Worm (Caenorhabditis elegans) whole organism, early embryonic: Measurements from ENCODE around the gene spc-2.

Experiments
- B0310.2 ChIP-seq: sonication (generic microtip); optimal IDR thresholded peaks from 2 replicates; lab custom pipeline; 2016; ENCODE audit warnings: mild to moderate bottlenecking, missing genetic modification characterization, missing compliant biosample characterization
- F13C5.2 ChIP-seq: sonication (generic microtip); optimal IDR thresholded peaks from 2 replicates; lab custom pipeline; 2017; ENCODE audit warnings: mild to moderate bottlenecking, missing genetic modification characterization, inconsistent platforms, missing compliant biosample characterization
- aly-1 ChIP-seq: sonication (generic microtip); optimal IDR thresholded peaks from 2 replicates; lab custom pipeline; 2016; ENCODE audit warnings: missing genetic modification characterization, missing compliant biosample characterization
- ama-1 ChIP-seq: fragments of 150-350 bp; optimal IDR thresholded peaks from 2 replicates; lab custom pipeline; 2014
- ceh-13 ChIP-seq: fragments of 200-800 bp; sonication (Bioruptor generic); optimal IDR thresholded peaks from 2 replicates; lab custom pipeline; 2018; ENCODE audit warnings: mild to moderate bottlenecking, missing genetic modification characterization, missing compliant biosample characterization
- ceh-36 ChIP-seq: sonication (generic microtip); optimal IDR thresholded peaks from 2 replicates; lab custom pipeline; 2016; ENCODE audit warnings: missing genetic modification characterization, inconsistent platforms, missing compliant biosample characterization
- ets-7 ChIP-seq: sonication (generic microtip); optimal IDR thresholded peaks from 2 replicates; lab custom pipeline; 2016; ENCODE audit warnings: missing genotype, missing genetic modification characterization, missing compliant biosample characterization
- flt-1 ChIP-seq: fragments of 200-800 bp; sonication (Bioruptor generic); IDR thresholded peaks from 2 replicates; pipeline ENCODE4 v1.3.6; 2022; ENCODE audit warnings: missing genetic modification characterization, missing compliant biosample characterization
- hmbx-1 ChIP-seq: sonication (generic microtip); optimal IDR thresholded peaks from 2 replicates; lab custom pipeline; 2016; ENCODE audit warnings: mild to moderate bottlenecking, missing genetic modification characterization, missing compliant biosample characterization
- hmg-4 ChIP-seq: fragments of 200-800 bp; sonication (Bioruptor generic); optimal IDR thresholded peaks from 2 replicates; lab custom pipeline; 2018; ENCODE audit warnings: mild to moderate bottlenecking, missing genetic modification characterization, missing compliant biosample characterization
- hnd-1 ChIP-seq: sonication (generic microtip); optimal IDR thresholded peaks from 2 replicates; lab custom pipeline; 2016; ENCODE audit warnings: missing genetic modification characterization, missing compliant biosample characterization
- pes-1 ChIP-seq: fragments of 200-800 bp; sonication (Bioruptor generic); IDR thresholded peaks from 2 replicates; pipeline ENCODE4 v1.3.6; 2022; ENCODE audit warnings: missing genetic modification reagents, missing genetic modification characterization, missing compliant biosample characterization
- scrt-1 ChIP-seq: fragments of 200-800 bp; sonication (Bioruptor generic); IDR thresholded peaks from 2 replicates; pipeline ENCODE4 v1.3.6; 2022; ENCODE audit warnings: missing genetic modification characterization, missing compliant biosample characterization
- sea-1 ChIP-seq: fragments of 200-800 bp; sonication (Bioruptor generic); conservative IDR thresholded peaks from 2 replicates; pipeline ENCODE4 v1.3.6; 2022; ENCODE audit warnings: missing genetic modification characterization, missing compliant biosample characterization
- tbx-11 ChIP-seq: fragments of 200-800 bp; sonication (Bioruptor generic); IDR thresholded peaks from 2 replicates; pipeline ENCODE4 v1.3.6; 2022; ENCODE audit warnings: missing genetic modification characterization, missing compliant biosample characterization
- tbx-37 ChIP-seq: fragments of 200-800 bp; sonication (Bioruptor generic); conservative IDR thresholded peaks from 2 replicates; pipeline ENCODE4 v1.3.6; 2022; ENCODE audit warnings: missing genetic modification reagents, missing genetic modification characterization, missing compliant biosample characterization
- tra-4 ChIP-seq: sonication (generic microtip); optimal IDR thresholded peaks from 2 replicates; lab custom pipeline; 2017; ENCODE audit warnings: missing genetic modification characterization, missing compliant biosample characterization

Gene spc-2

DNA sequence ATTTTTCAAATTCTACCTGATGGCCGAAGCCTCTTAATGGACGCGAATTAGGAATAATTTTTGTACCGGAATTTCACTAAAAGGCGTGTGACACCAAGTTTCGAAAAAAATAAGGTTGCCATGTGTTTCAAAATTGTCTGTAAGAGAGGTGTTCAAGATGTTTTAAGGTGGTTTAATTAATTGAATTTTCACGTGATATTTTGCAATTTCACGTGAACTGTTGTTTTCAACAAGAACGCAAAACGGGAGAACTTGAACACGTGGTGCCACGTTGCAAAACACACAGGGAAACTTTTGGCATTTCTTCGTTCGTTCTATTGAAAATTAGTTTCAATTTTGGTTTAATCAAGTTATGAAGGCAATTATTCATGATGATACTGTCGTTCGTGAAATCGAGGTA, at the start of gene spc-2:
spc-2 (plus strand) TSS at position 301 of the 400 bp plus-strand sequence.
- TF ChIP-seq ets-7 (tag; lab: Kevin White, UChicago) = no peak
- TF ChIP-seq ama-1 (lab: Kevin White, UChicago) = no peak
- TF ChIP-seq hmg-4 = no peak
- no peak for TF ChIP-seq flt-1
- no peak for TF ChIP-seq tbx-11 (GFP tag; lab: Robert Waterston, UW)
- TF ChIP-seq tbx-37 = no peak
- no peak for TF ChIP-seq pes-1 (GFP tag; lab: Robert Waterston, UW)
- TF ChIP-seq F13C5.2 (tag; lab: Kevin White, UChicago) = no peak
- TF ChIP-seq hnd-1 (tag; lab: Kevin White, UChicago) = no peak
- TF ChIP-seq tra-4 (tag; lab: Kevin White, UChicago) = no peak
- TF ChIP-seq ceh-36 (tag; lab: Kevin White, UChicago) = no peak
- no peak for TF ChIP-seq B0310.2
- TF ChIP-seq aly-1 = no peak
- TF ChIP-seq sea-1 (GFP tag; lab: Robert Waterston, UW) = no peak
- no peak for TF ChIP-seq scrt-1 (GFP tag; lab: Robert Waterston, UW)
- TF ChIP-seq ceh-13 (GFP tag; lab: Kevin White, UChicago) = no peak
- no peak for TF ChIP-seq hmbx-1 (tag; lab: Kevin White, UChicago)

ce11 chrIII:8132496-8132895, 49.2 kb upstream of the spc-2 start:
- no peak for TF ChIP-seq ceh-36 (tag; lab: Kevin White, UChicago)
- TF ChIP-seq hmg-4 = peak; percentile 51

ce11 chrIII:8133346-8133745, 48.3 kb upstream of the spc-2 start, which contains the start of gene C14B9.2:
TSS of gene C14B9.2 (plus strand) at chrIII:8133665.
- no peak for TF ChIP-seq aly-1
- no peak for TF ChIP-seq hmg-4
- no peak for TF ChIP-seq flt-1
- TF ChIP-seq ceh-13 (GFP tag; lab: Kevin White, UChicago) = no peak
- no peak for TF ChIP-seq sea-1 (GFP tag; lab: Robert Waterston, UW)
- TF ChIP-seq B0310.2 = no peak
- TF ChIP-seq scrt-1 (GFP tag; lab: Robert Waterston, UW) = no peak
- TF ChIP-seq tbx-11 (GFP tag; lab: Robert Waterston, UW) = no peak
- TF ChIP-seq ceh-36 (tag; lab: Kevin White, UChicago) = no peak
- TF ChIP-seq tra-4 (tag; lab: Kevin White, UChicago) = no peak
- TF ChIP-seq F13C5.2 (tag; lab: Kevin White, UChicago) = no peak
- no peak for TF ChIP-seq pes-1 (GFP tag; lab: Robert Waterston, UW)
- no peak for TF ChIP-seq hnd-1 (tag; lab: Kevin White, UChicago)
- TF ChIP-seq ets-7 (tag; lab: Kevin White, UChicago) = no peak
- TF ChIP-seq ama-1 (lab: Kevin White, UChicago) = no peak
- TF ChIP-seq hmbx-1 (tag; lab: Kevin White, UChicago) = no peak
- no peak for TF ChIP-seq tbx-37

ce11 chrIII:8136517-8137099, 45.1 kb upstream of the spc-2 start:
- TF ChIP-seq ama-1 (lab: Kevin White, UChicago) (peak; percentile 46), hnd-1 (tag; lab: Kevin White, UChicago) (no peak), flt-1 (no peak)

DNA sequence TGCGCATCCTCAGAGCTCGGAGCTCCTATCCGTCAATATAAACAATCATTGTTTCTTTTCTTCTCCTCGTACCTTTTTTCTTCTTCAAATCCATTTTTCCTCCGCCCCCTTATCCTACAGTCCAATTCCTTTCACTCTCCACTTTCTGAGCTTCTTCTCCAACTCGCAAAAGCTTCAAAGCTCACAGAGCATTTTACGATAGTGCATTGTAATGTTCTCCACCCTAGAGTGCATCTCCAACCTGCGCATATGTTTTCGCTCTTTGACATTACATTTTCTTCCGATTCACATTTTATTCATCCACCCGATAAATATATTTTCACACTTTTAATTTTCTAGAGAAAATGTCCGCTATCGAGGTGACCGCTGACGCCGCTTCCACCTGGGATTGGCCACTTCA, 43.9 kb upstream of the spc-2 start, which contains the start of gene hsp-12.2:
hsp-12.2 (plus strand) TSS at position 301 of the 400 bp plus-strand sequence.
- no peak for TF ChIP-seq ceh-36 (tag; lab: Kevin White, UChicago)
- no peak for TF ChIP-seq scrt-1 (GFP tag; lab: Robert Waterston, UW)
- TF ChIP-seq hmg-4 = no peak
- no peak for TF ChIP-seq tbx-37
- TF ChIP-seq ama-1 (lab: Kevin White, UChicago) = no peak
- no peak for TF ChIP-seq hnd-1 (tag; lab: Kevin White, UChicago)
- TF ChIP-seq aly-1 = no peak
- no peak for TF ChIP-seq hmbx-1 (tag; lab: Kevin White, UChicago)
- TF ChIP-seq tbx-11 (GFP tag; lab: Robert Waterston, UW) = no peak
- no peak for TF ChIP-seq sea-1 (GFP tag; lab: Robert Waterston, UW)
- TF ChIP-seq F13C5.2 (tag; lab: Kevin White, UChicago) = no peak
- no peak for TF ChIP-seq flt-1
- TF ChIP-seq ets-7 (tag; lab: Kevin White, UChicago) = no peak
- no peak for TF ChIP-seq B0310.2
- TF ChIP-seq tra-4 (tag; lab: Kevin White, UChicago) = no peak
- no peak for TF ChIP-seq ceh-13 (GFP tag; lab: Kevin White, UChicago)
- no peak for TF ChIP-seq pes-1 (GFP tag; lab: Robert Waterston, UW)

- no peak for TF ChIP-seq hmg-4
- no peak for TF ChIP-seq tbx-11 (GFP tag; lab: Robert Waterston, UW)
Measured at ce11 chrIII:8142217-8142616, 39.5 kb upstream of the spc-2 start.

DNA sequence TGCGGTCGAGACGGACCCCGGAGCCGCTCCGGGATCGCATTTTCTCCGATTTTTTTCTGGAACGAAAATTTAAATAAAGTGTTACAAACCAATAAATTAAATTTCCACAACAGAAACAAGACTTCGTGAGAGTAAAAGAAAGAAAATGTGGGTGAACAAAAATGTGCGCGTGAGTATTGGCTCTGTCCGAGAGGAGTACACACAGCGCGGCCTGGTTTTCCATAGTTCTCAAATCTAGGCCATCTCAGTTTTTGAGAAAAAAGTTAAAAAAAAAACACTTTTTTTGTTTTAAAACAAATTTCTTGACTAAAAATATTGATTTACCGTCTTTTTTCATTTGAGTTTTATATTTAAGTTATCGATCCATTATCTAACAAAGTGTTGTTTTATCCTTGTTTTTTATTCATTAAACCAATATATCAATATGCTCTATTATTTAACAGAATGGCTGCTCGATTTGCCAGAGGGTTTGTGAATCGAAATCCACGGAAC, 37.1 kb upstream of the spc-2 start, which contains the start of the genes C14B9.8 and mrpl-18:
C14B9.8 (minus strand) TSS at position 56 of the 492 bp plus-strand sequence.
mrpl-18 (plus strand) TSS at position 442 of the 492 bp plus-strand sequence.
- TF ChIP-seq ceh-13 (GFP tag; lab: Kevin White, UChicago) (no peak), tbx-11 (GFP tag; lab: Robert Waterston, UW) (no peak), sea-1 (GFP tag; lab: Robert Waterston, UW) (no peak), tbx-37 (peak; percentile 74), aly-1 (no peak), ets-7 (tag; lab: Kevin White, UChicago) (peak; percentile 38)

DNA sequence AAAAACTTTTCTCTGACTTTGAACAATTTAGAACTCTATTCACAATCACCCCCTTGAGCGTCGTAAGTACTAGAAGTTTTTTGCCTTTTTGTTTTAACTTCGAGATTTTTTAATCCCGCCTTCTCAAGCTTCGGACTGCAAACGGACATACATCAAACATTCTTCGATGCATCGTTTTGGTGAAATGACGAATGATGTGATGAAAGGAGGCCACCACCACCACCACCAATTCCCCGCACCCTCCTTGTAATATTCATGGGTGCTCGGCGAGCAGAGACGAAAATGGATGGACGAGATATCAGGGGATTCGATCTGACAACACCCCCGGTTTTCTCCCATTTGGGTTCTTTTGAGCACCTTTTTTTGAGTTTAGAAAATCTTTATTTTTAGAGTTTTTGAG, 35.7 kb upstream of the spc-2 start:
- TF ChIP-seq tra-4 (tag; lab: Kevin White, UChicago) = no peak
- TF ChIP-seq aly-1 = no peak
- TF ChIP-seq ceh-13 (GFP tag; lab: Kevin White, UChicago) = no peak
- TF ChIP-seq hmg-4 = no peak
- no peak for TF ChIP-seq pes-1 (GFP tag; lab: Robert Waterston, UW)
- no peak for TF ChIP-seq F13C5.2 (tag; lab: Kevin White, UChicago)
- no peak for TF ChIP-seq tbx-11 (GFP tag; lab: Robert Waterston, UW)
